Fruit fly (Drosophila melanogaster): ENCODE data around the gene CG7824.

The CG7824 gene

DNA sequence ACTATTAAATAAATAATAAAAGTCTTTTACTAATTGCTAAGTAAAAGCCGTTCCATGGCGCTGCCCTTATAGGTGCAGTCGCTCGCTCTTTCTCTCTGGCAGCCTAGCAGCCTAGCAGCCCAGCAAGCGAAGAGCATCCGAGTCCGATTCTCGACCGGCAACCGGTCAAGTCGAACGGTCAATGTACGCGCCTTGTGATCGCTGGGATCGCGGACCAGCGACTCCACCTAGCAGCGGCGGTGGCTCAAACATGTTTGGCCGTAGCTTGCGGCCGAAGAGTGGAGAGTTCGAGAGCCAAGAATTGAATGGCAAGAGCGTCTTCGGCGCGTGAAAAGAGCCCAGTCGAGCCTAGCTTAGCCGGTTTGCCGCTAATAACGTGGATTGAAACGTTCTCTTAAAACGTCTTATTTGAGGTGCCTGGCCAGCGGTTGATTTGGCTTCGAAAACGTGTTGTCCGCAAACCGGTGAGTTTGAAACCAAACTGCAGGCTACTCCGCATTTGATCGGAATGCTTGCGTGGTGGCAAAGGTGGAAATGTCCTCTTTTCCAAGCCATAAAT, 29.4 kb downstream of the CG7824 start:
- no peak for TF ChIP-seq Pif1A (GFP tag; optimal IDR thresholded peaks at IDR 0.05)
- no peak for TF ChIP-seq gl (tag; optimal IDR thresholded peaks at IDR 0.05)
- TF ChIP-seq CG9948 (tag; optimal IDR thresholded peaks at IDR 0.05) = no peak
- TF ChIP-seq CG32121 (GFP tag; IDR thresholded peaks at IDR 0.05) = no peak
- no peak for TF ChIP-seq rn (GFP tag; IDR thresholded peaks at IDR 0.05)
- 0 out of 3 replicates have a peak, but pooled peaks have one; percentile 5 for TF ChIP-seq fd96Ca (GFP tag; IDR thresholded peaks at IDR 0.05)
- no peak for TF ChIP-seq CG8159 (tag; optimal IDR thresholded peaks at IDR 0.05)
- TF ChIP-seq CG10348 (GFP tag; IDR thresholded peaks at IDR 0.05) = no peak
- no peak for TF ChIP-seq CG15710 (tag; optimal IDR thresholded peaks at IDR 0.05)
- no peak for TF ChIP-seq D1 (tag; optimal IDR thresholded peaks at IDR 0.05)
- TF ChIP-seq Ets98B (GFP tag; IDR thresholded peaks at IDR 0.05) = 0 out of 2 replicates have a peak, but pooled peaks have one; percentile 20
- no peak for TF ChIP-seq CG8301 (tag; optimal IDR thresholded peaks at IDR 0.05)
- no peak for TF ChIP-seq CG4496 (GFP tag; IDR thresholded peaks at IDR 0.05)
- TF ChIP-seq CG12605 (GFP tag; IDR thresholded peaks at IDR 0.05) = no peak
- TF ChIP-seq CG34367 (tag; optimal IDR thresholded peaks at IDR 0.05) = no peak
- TF ChIP-seq CG13204 (GFP tag; optimal IDR thresholded peaks at IDR 0.05) = peak; percentile 43
- TF ChIP-seq Snoo (tag; optimal IDR thresholded peaks at IDR 0.05) = no peak
- TF ChIP-seq EcR (GFP tag; optimal IDR thresholded peaks at IDR 0.05) = peak; percentile 95
- TF ChIP-seq CG14655 (GFP tag; optimal IDR thresholded peaks at IDR 0.05) = no peak
- TF ChIP-seq Pif1B (GFP tag; optimal IDR thresholded peaks at IDR 0.05) = peak; percentile 5
- TF ChIP-seq CG17806 (tag; optimal IDR thresholded peaks at IDR 0.05) = no peak

DNA sequence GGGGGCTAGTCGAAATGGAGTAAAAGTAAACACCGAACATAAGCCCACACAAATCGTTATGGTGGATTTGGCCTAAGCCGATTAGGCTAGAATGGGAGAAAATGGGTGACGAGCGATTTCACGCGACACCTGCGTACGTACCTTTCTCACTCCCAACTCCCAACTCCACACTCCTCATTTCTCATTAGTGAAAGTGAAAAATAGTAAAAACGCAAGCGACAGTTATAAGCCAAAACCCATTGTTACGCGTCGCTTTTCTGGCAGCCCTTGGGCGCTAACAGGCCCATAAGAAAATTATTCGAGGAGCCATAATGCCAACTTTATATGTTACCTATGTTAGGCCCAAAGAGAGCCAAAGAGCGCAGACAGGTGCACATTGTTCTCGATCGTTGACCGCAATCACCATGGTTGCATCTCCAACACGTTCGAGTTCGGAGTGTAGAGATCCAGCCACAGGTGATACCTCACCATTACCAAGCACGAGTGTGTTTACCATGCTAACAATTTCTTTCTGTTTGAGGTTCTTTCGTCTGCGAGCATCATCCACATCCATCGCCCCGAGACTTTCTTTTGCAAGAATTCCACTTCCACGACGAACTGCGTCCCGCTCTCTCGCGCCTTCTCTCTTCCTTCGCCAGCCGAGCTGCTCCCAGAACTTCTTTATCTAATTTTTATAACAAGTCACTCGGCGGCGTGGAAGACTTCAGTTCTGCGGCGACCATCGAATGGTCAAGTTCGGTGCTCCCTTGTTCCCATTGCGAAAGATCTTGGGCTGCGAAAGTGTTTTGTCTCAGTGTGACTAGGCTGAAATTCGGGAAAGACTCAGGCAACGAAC, 40.1 kb downstream of the CG7824 start, which contains the start of gene neo:
Gene neo, plus strand, starts transcription at position 698 of the 835 bp plus-strand sequence.
- TF ChIP-seq CG12605 (GFP tag; IDR thresholded peaks at IDR 0.05) = no peak
- no peak for TF ChIP-seq Pif1A (GFP tag; optimal IDR thresholded peaks at IDR 0.05)
- peak; percentile 87 for TF ChIP-seq EcR (GFP tag; optimal IDR thresholded peaks at IDR 0.05)

DNA sequence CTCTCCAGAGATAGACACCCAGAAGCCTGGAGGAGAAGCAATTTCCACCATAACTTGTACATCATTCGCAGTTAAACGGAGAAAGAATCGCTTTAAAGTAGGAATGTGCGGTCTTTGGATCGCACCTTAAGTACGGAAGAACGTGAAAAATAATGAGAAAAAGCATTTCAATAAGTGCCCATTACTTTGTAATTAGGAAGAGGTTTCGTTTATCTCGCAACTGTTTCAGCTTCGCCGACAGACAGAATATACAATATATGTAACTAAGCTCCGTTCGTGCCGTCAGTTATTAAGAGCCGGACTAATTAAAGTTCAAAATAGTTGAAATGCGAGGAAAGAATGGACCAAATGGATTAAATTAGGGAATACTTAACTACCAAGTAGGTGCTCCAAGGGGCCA, 41.1 kb downstream of the CG7824 start, which contains the start of gene CG7829:
Gene CG7829, minus strand, starts transcription at position 101 of the 400 bp plus-strand sequence.
- no peak for TF ChIP-seq CG10348 (GFP tag; IDR thresholded peaks at IDR 0.05)

DNA sequence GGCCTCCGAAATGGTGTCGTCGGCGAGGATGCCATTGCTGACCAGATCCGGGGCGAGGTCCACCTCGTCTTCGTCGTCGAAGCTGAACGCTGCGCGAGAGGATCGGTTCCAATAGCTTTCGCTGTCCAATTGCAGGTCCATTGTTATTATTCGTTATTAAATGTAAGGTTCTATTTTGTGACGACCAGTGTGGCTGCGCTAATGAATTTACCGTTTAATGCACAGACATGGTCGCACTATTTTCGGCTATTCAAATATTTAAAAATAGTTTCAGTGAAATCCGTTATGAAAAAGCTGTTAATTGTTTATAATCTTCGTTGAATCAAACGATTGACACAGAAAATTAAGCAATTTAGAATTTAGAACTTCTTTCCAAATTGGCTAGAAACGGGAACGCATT, 42.5 kb downstream of the CG7824 start, which contains the start of gene Vps16B:
Gene Vps16B, minus strand, starts transcription at position 186 of the 400 bp plus-strand sequence.
- TF ChIP-seq rn (GFP tag; IDR thresholded peaks at IDR 0.05) (no peak), CG4496 (GFP tag; IDR thresholded peaks at IDR 0.05) (no peak), Pif1B (GFP tag; optimal IDR thresholded peaks at IDR 0.05) (no peak), gl (tag; optimal IDR thresholded peaks at IDR 0.05) (no peak), CG32121 (GFP tag; IDR thresholded peaks at IDR 0.05) (no peak), CG17806 (tag; optimal IDR thresholded peaks at IDR 0.05) (no peak), CG9948 (tag; optimal IDR thresholded peaks at IDR 0.05) (no peak), fd96Ca (GFP tag; IDR thresholded peaks at IDR 0.05) (no peak), CG34367 (tag; optimal IDR thresholded peaks at IDR 0.05) (no peak), Ets98B (GFP tag; IDR thresholded peaks at IDR 0.05) (no peak), Pif1A (GFP tag; optimal IDR thresholded peaks at IDR 0.05) (no peak), D1 (tag; optimal IDR thresholded peaks at IDR 0.05) (no peak)
